Fruit fly (Drosophila melanogaster) whole organism, wandering third instar larva: ENCODE data around the gene fu.

Experiments used
- Dfd ChIP-seq: fragments of >200 bp; optimal IDR thresholded peaks from 2 replicates; lab custom pipeline; 2017; ENCODE audit warnings: missing biosample characterization, missing genetic modification characterization
- HLH106 ChIP-seq: fragments of 200-800 bp; optimal IDR thresholded peaks from 3 replicates; lab custom pipeline; 2019; ENCODE audit warnings: missing biosample characterization, mild to moderate bottlenecking, missing genetic modification characterization, moderate library complexity
- Hr78 ChIP-seq: fragments of >200 bp; optimal IDR thresholded peaks from 2 replicates; lab custom pipeline; 2017; ENCODE audit warnings: missing biosample characterization, missing genetic modification characterization
- Hr83 ChIP-seq: fragments of 200-300 bp; sonication (Bioruptor generic); optimal IDR thresholded peaks from 2 replicates; lab custom pipeline; 2016; ENCODE audit warnings: missing biosample characterization, mild to moderate bottlenecking, missing genetic modification characterization, moderate library complexity; ENCODE audit not compliant: poor library complexity, severe bottlenecking
- N ChIP-seq: fragments of >200 bp; optimal IDR thresholded peaks from 2 replicates; lab custom pipeline; 2018; ENCODE audit warnings: missing biosample characterization, missing external identifiers, missing genetic modification characterization
- br ChIP-seq: fragments of 200-800 bp; sonication (Bioruptor generic); optimal IDR thresholded peaks from 2 replicates; lab custom pipeline; 2016; ENCODE audit warnings: missing biosample characterization, missing genetic modification characterization
- fru ChIP-seq: fragments of 200-800 bp; sonication (Bioruptor generic); optimal IDR thresholded peaks from 3 replicates; lab custom pipeline; 2016; ENCODE audit warnings: missing biosample characterization, mild to moderate bottlenecking, missing genetic modification characterization
- h ChIP-seq: fragments of 200-800 bp; sonication (Bioruptor generic); optimal IDR thresholded peaks from 3 replicates; lab custom pipeline; 2016; ENCODE audit warnings: missing biosample characterization, mild to moderate bottlenecking, missing genetic modification characterization
- lola ChIP-seq: fragments of >200 bp; optimal IDR thresholded peaks from 2 replicates; lab custom pipeline; 2017; ENCODE audit warnings: missing biosample characterization, missing genetic modification characterization
- usp ChIP-seq: fragments of >200 bp; optimal IDR thresholded peaks from 2 replicates; lab custom pipeline; 2017; ENCODE audit warnings: missing biosample characterization, missing genetic modification characterization
- woc ChIP-seq: sonication (Bioruptor generic); optimal IDR thresholded peaks from 2 replicates; lab custom pipeline; 2016; ENCODE audit warnings: missing biosample characterization, mild to moderate bottlenecking, missing genetic modification characterization

dm6 chrX:18627002-18627401 is 30.6 kb upstream of the fu start:
- TF ChIP-seq h (GFP tag; lab: Kevin White, UChicago) (no peak), N (GFP tag; lab: Kevin White, UChicago) (no peak), Hr83 (GFP tag; lab: Kevin White, UChicago) (no peak), usp (GFP tag; lab: Kevin White, UChicago) (no peak), Dfd (no peak), Hr78 (GFP tag; lab: Kevin White, UChicago) (no peak), lola (GFP tag; lab: Kevin White, UChicago) (no peak), HLH106 (tag; lab: Kevin White, UChicago) (no peak), br (GFP tag; lab: Kevin White, UChicago) (no peak), woc (GFP tag; lab: Kevin White, UChicago) (no peak), fru (no peak)
